Worm (Caenorhabditis elegans) whole organism, L3 larva: ENCODE results near the gene F11C7.7.

Experiments used
- R02D3.7 ChIP-seq: fragments of 150-350 bp; optimal IDR thresholded peaks from 2 replicates; lab custom pipeline; 2014; ENCODE audit warnings: missing biosample characterization, missing genetic modification characterization
- ZK546.5 ChIP-seq: sonication (generic microtip); optimal IDR thresholded peaks from 2 replicates; lab custom pipeline; 2017; ENCODE audit warnings: missing biosample characterization, missing genetic modification characterization
- ceh-16 ChIP-seq: sonication (generic microtip); optimal IDR thresholded peaks from 2 replicates; lab custom pipeline; 2017; ENCODE audit warnings: missing biosample characterization, missing genetic modification characterization
- ceh-9 ChIP-seq: sonication (generic microtip); optimal IDR thresholded peaks from 2 replicates; lab custom pipeline; 2018; ENCODE audit warnings: missing biosample characterization, missing genetic modification characterization
- elt-1 ChIP-seq: fragments of 150-350 bp; optimal IDR thresholded peaks from 2 replicates; lab custom pipeline; 2014; ENCODE audit warnings: missing biosample characterization, missing genetic modification characterization
- elt-2 ChIP-seq: sonication (generic microtip); optimal IDR thresholded peaks from 2 replicates; lab custom pipeline; 2016; ENCODE audit warnings: missing genetic modification reagents, mild to moderate bottlenecking, missing genetic modification characterization, missing compliant biosample characterization
- elt-3 ChIP-seq, 3 experiments: fragments of 150-350 bp in 1 of 3; sonication (generic microtip) in 2 of 3; optimal IDR thresholded peaks; 2 replicates in 2 of 3; 4 replicates in 1 of 3; lab custom pipeline; 2014 to 2017; ENCODE audit warnings: missing biosample characterization in 3 of 3, missing genetic modification characterization in 3 of 3
- fkh-10 ChIP-seq: sonication (generic microtip); optimal IDR thresholded peaks from 2 replicates; lab custom pipeline; 2017; ENCODE audit warnings: missing biosample characterization, missing genetic modification reagents, missing genetic modification characterization
- nfya-1 ChIP-seq: sonication (generic microtip); optimal IDR thresholded peaks from 2 replicates; lab custom pipeline; 2017; ENCODE audit warnings: missing genetic modification characterization, mild to moderate bottlenecking, missing compliant biosample characterization, antibody characterized with exemption, moderate library complexity; ENCODE audit not compliant: insufficient read depth
- nhr-12 ChIP-seq: fragments of 150-350 bp; optimal IDR thresholded peaks from 2 replicates; lab custom pipeline; 2014; ENCODE audit warnings: missing biosample characterization, missing genetic modification characterization
- nhr-25 ChIP-seq: sonication (generic microtip); optimal IDR thresholded peaks from 2 replicates; lab custom pipeline; 2017; ENCODE audit warnings: missing biosample characterization, missing genetic modification characterization
- nhr-28 ChIP-seq: fragments of 150-350 bp; optimal IDR thresholded peaks from 2 replicates; lab custom pipeline; 2014; ENCODE audit warnings: missing biosample characterization, missing genetic modification characterization
- nhr-76 ChIP-seq: fragments of 150-350 bp; sonication (generic microtip); optimal IDR thresholded peaks from 5 replicates; lab custom pipeline; 2014; ENCODE audit warnings: missing biosample characterization, missing genetic modification characterization
- unc-39 ChIP-seq: sonication (generic microtip); optimal IDR thresholded peaks from 4 replicates; lab custom pipeline; 2017; ENCODE audit warnings: missing biosample characterization, missing genetic modification characterization

DNA sequence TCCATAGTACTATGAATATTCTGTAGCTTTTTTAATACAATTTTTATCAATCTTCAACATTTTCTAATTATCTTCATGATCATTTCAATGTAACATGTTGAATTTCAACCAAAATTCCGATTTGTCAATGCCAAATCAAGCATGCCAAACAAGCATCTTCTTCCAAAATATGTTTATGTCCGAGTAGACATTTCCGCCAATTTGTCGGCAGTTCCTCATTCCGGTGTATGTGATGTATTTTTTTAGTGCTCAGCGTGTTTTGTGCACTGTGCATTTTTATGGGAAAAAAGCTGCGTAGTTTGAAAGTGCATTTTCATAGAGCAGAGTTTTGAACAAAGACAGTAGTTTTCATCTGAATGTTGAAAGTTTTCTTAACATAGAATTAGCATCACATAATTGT is 49.0 kb upstream of the F11C7.7 start:
- TF ChIP-seq nfya-1 (tag; lab: Kevin White, UChicago) (no peak), nhr-12 (tag; lab: Kevin White, UChicago) (no peak), elt-3 (tag; optimal IDR thresholded peaks at IDR 0.05; lab: Kevin White, UChicago) (no peak), nhr-28 (no peak), ZK546.5 (no peak), fkh-10 (GFP tag; lab: Kevin White, UChicago) (no peak), unc-39 (tag; lab: Kevin White, UChicago) (no peak), nhr-25 (tag; lab: Kevin White, UChicago) (no peak), ceh-16 (no peak), nhr-76 (no peak), ceh-9 (tag; lab: Kevin White, UChicago) (no peak), elt-1 (no peak), elt-2 (tag; lab: Kevin White, UChicago) (no peak), R02D3.7 (tag; lab: Kevin White, UChicago) (no peak)
